Worm (Caenorhabditis elegans): Measurements from ENCODE around the gene F28C6.8.

F28C6.8 gene

ce11 chrII:8570977-8571376 lies 35.7 kb upstream of the F28C6.8 start, which contains the start of gene bcs-1:
Gene bcs-1 (plus strand): TSS chrII:8571085.
- no peak for TF ChIP-seq ztf-23 (GFP tag; IDR thresholded peaks at IDR 0.05)
- no peak for TF ChIP-seq klf-2 (GFP tag; conservative IDR thresholded peaks at IDR 0.05)
- no peak for TF ChIP-seq tab-1 (GFP tag; IDR thresholded peaks at IDR 0.05)
- TF ChIP-seq flt-1 (GFP tag; IDR thresholded peaks at IDR 0.05): no peak
- no peak for TF ChIP-seq T22C8.4 (GFP tag; IDR thresholded peaks at IDR 0.05)
- no peak for TF ChIP-seq cog-1 (tag; optimal IDR thresholded peaks at IDR 0.05)
- no peak for TF ChIP-seq ztf-29 (GFP tag; IDR thresholded peaks at IDR 0.05)
- TF ChIP-seq ref-1 (GFP tag; conservative IDR thresholded peaks at IDR 0.05): no peak
- no peak for TF ChIP-seq med-1 (GFP tag; optimal IDR thresholded peaks at IDR 0.05; ENCODE audit: insufficient read depth)

DNA sequence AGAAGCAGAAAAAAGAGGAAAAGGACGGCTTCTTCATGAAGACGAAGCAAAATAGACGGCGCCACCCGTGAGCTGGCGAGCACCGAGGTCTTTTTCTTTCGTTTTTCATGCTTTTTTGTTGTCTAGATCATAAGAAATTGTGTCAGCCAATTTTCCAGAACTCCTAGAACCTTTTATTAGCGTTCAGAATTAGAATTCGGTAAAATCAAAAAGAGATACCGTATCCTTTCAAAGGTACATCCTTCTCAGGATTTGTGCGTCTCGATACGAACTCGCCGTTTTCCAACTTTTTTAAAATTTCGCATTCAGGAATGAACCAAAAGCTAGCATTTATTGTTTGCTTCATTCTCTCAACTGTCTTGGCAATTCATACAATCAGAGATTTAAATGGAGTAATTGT lies 33.6 kb upstream of the F28C6.8 start, which contains the start of gene F54C9.7:
F54C9.7 (plus strand) TSS at position 301 of the 400 bp plus-strand sequence.
- no peak for TF ChIP-seq flt-1 (GFP tag; IDR thresholded peaks at IDR 0.05)

- no peak for TF ChIP-seq ztf-23 (GFP tag; IDR thresholded peaks at IDR 0.05)
- TF ChIP-seq ztf-29 (GFP tag; IDR thresholded peaks at IDR 0.05): no peak
- no peak for TF ChIP-seq flt-1 (GFP tag; IDR thresholded peaks at IDR 0.05)
- no peak for TF ChIP-seq tab-1 (GFP tag; IDR thresholded peaks at IDR 0.05)
- TF ChIP-seq T22C8.4 (GFP tag; IDR thresholded peaks at IDR 0.05): no peak
- TF ChIP-seq cog-1 (tag; optimal IDR thresholded peaks at IDR 0.05): no peak
- TF ChIP-seq ref-1 (GFP tag; conservative IDR thresholded peaks at IDR 0.05): no peak
- no peak for TF ChIP-seq med-1 (GFP tag; optimal IDR thresholded peaks at IDR 0.05; ENCODE audit: insufficient read depth)
- TF ChIP-seq klf-2 (GFP tag; conservative IDR thresholded peaks at IDR 0.05): no peak
These were observed 31.5 kb upstream of the F28C6.8 start, which contains the start of gene puf-5 for ce11 chrII:8575184-8575583. Gene puf-5 (plus strand): TSS chrII:8575541.

ce11 chrII:8577509-8578099 lies 29.0 kb upstream of the F28C6.8 start, which contains the start of gene F54C9.9:
Gene F54C9.9 (plus strand): TSS chrII:8578049.
- no peak for TF ChIP-seq ztf-29 (GFP tag; IDR thresholded peaks at IDR 0.05)
- TF ChIP-seq flt-1 (GFP tag; IDR thresholded peaks at IDR 0.05): no peak

ce11 chrII:8581700-8582099 lies 24.9 kb upstream of the F28C6.8 start, which contains the start of gene arl-1:
Gene arl-1 (plus strand): TSS chrII:8582000.
- TF ChIP-seq flt-1 (GFP tag; IDR thresholded peaks at IDR 0.05) (no peak), ref-1 (GFP tag; conservative IDR thresholded peaks at IDR 0.05) (no peak), ztf-23 (GFP tag; IDR thresholded peaks at IDR 0.05) (no peak), cog-1 (tag; optimal IDR thresholded peaks at IDR 0.05) (no peak), tab-1 (GFP tag; IDR thresholded peaks at IDR 0.05) (no peak), med-1 (GFP tag; optimal IDR thresholded peaks at IDR 0.05; ENCODE audit: insufficient read depth) (no peak), T22C8.4 (GFP tag; IDR thresholded peaks at IDR 0.05) (no peak), ztf-29 (GFP tag; IDR thresholded peaks at IDR 0.05) (no peak), klf-2 (GFP tag; conservative IDR thresholded peaks at IDR 0.05) (no peak)

ce11 chrII:8583035-8583434 lies 23.6 kb upstream of the F28C6.8 start:
- no peak for TF ChIP-seq T22C8.4 (GFP tag; IDR thresholded peaks at IDR 0.05)
- no peak for TF ChIP-seq ztf-23 (GFP tag; IDR thresholded peaks at IDR 0.05)
- TF ChIP-seq tab-1 (GFP tag; IDR thresholded peaks at IDR 0.05): no peak
- no peak for TF ChIP-seq med-1 (GFP tag; optimal IDR thresholded peaks at IDR 0.05; ENCODE audit: insufficient read depth)
- no peak for TF ChIP-seq ref-1 (GFP tag; conservative IDR thresholded peaks at IDR 0.05)
- no peak for TF ChIP-seq ztf-29 (GFP tag; IDR thresholded peaks at IDR 0.05)
- no peak for TF ChIP-seq klf-2 (GFP tag; conservative IDR thresholded peaks at IDR 0.05)
- TF ChIP-seq flt-1 (GFP tag; IDR thresholded peaks at IDR 0.05): no peak
- TF ChIP-seq cog-1 (tag; optimal IDR thresholded peaks at IDR 0.05): no peak

ce11 chrII:8585036-8585627 lies 21.5 kb upstream of the F28C6.8 start, which contains the start of gene F54C9.11:
Gene F54C9.11 (minus strand): TSS chrII:8585086.
- TF ChIP-seq cog-1 (tag; optimal IDR thresholded peaks at IDR 0.05) (no peak), T22C8.4 (GFP tag; IDR thresholded peaks at IDR 0.05) (no peak), ztf-23 (GFP tag; IDR thresholded peaks at IDR 0.05) (no peak), ref-1 (GFP tag; conservative IDR thresholded peaks at IDR 0.05) (no peak), flt-1 (GFP tag; IDR thresholded peaks at IDR 0.05) (no peak), klf-2 (GFP tag; conservative IDR thresholded peaks at IDR 0.05) (no peak), ztf-29 (GFP tag; IDR thresholded peaks at IDR 0.05) (no peak), tab-1 (GFP tag; IDR thresholded peaks at IDR 0.05) (no peak), med-1 (GFP tag; optimal IDR thresholded peaks at IDR 0.05; ENCODE audit: insufficient read depth) (no peak)

- TF ChIP-seq med-1 (GFP tag; optimal IDR thresholded peaks at IDR 0.05; ENCODE audit: insufficient read depth) (no peak), tab-1 (GFP tag; IDR thresholded peaks at IDR 0.05) (no peak), ztf-29 (GFP tag; IDR thresholded peaks at IDR 0.05) (no peak), ref-1 (GFP tag; conservative IDR thresholded peaks at IDR 0.05) (no peak), ztf-23 (GFP tag; IDR thresholded peaks at IDR 0.05) (no peak), klf-2 (GFP tag; conservative IDR thresholded peaks at IDR 0.05) (no peak), T22C8.4 (GFP tag; IDR thresholded peaks at IDR 0.05) (no peak), flt-1 (GFP tag; IDR thresholded peaks at IDR 0.05) (no peak)
These were observed 20.7 kb upstream of the F28C6.8 start for ce11 chrII:8585921-8586320.

- TF ChIP-seq ztf-23 (GFP tag; IDR thresholded peaks at IDR 0.05): no peak
- TF ChIP-seq tab-1 (GFP tag; IDR thresholded peaks at IDR 0.05): no peak
- no peak for TF ChIP-seq ref-1 (GFP tag; conservative IDR thresholded peaks at IDR 0.05)
- no peak for TF ChIP-seq cog-1 (tag; optimal IDR thresholded peaks at IDR 0.05)
- TF ChIP-seq T22C8.4 (GFP tag; IDR thresholded peaks at IDR 0.05): no peak
- no peak for TF ChIP-seq ztf-29 (GFP tag; IDR thresholded peaks at IDR 0.05)
- no peak for TF ChIP-seq klf-2 (GFP tag; conservative IDR thresholded peaks at IDR 0.05)
- TF ChIP-seq med-1 (GFP tag; optimal IDR thresholded peaks at IDR 0.05; ENCODE audit: insufficient read depth): no peak
- no peak for TF ChIP-seq flt-1 (GFP tag; IDR thresholded peaks at IDR 0.05)
These were observed 18.9 kb upstream of the F28C6.8 start for ce11 chrII:8587660-8588230.
